Fruit fly (Drosophila melanogaster) whole organism, pupa: ENCODE results near the gene CG9331.

Experiments
- CG10348 ChIP-seq: fragments of 200-800 bp; sonication (Bioruptor generic); IDR thresholded peaks from 2 replicates; pipeline ENCODE4 v1.3.6; 2022; ENCODE audit warnings: missing biosample characterization, missing genetic modification characterization
- CG12605 ChIP-seq: fragments of 200-800 bp; sonication (Bioruptor generic); IDR thresholded peaks from 2 replicates; pipeline ENCODE4 v1.3.6; 2022; ENCODE audit warnings: missing biosample characterization, missing genetic modification characterization
- CG13204 ChIP-seq: fragments of 200-800 bp; sonication (Bioruptor generic); optimal IDR thresholded peaks from 2 replicates; lab custom pipeline; 2018; ENCODE audit warnings: missing biosample characterization, mild to moderate bottlenecking, missing genetic modification characterization, moderate library complexity
- CG14655 ChIP-seq: fragments of 200-800 bp; sonication (Bioruptor generic); optimal IDR thresholded peaks from 3 replicates; lab custom pipeline; 2017; ENCODE audit warnings: mild to moderate bottlenecking, missing biosample characterization, missing genetic modification reagents, missing genetic modification characterization
- CG15710 ChIP-seq: fragments of 200-800 bp; sonication (Bioruptor generic); optimal IDR thresholded peaks from 2 replicates; lab custom pipeline; 2018; ENCODE audit warnings: missing biosample characterization, mild to moderate bottlenecking, missing genetic modification characterization, moderate library complexity
- CG17806 ChIP-seq: fragments of 200-800 bp; sonication (Bioruptor generic); optimal IDR thresholded peaks from 2 replicates; lab custom pipeline; 2018; ENCODE audit warnings: missing biosample characterization, mild to moderate bottlenecking, missing genetic modification characterization, moderate library complexity
- CG32121 ChIP-seq: fragments of 200-800 bp; sonication (Bioruptor generic); IDR thresholded peaks from 2 replicates; pipeline ENCODE4 v1.3.6; 2022; ENCODE audit warnings: missing biosample characterization, missing genetic modification characterization
- CG34367 ChIP-seq: fragments of 200-800 bp; sonication (Bioruptor generic); optimal IDR thresholded peaks from 2 replicates; lab custom pipeline; 2018; ENCODE audit warnings: missing biosample characterization, mild to moderate bottlenecking, missing genetic modification characterization
- CG4496 ChIP-seq: fragments of 200-800 bp; sonication (Bioruptor generic); IDR thresholded peaks from 3 replicates; pipeline ENCODE4 v1.3.6; 2022; ENCODE audit warnings: missing biosample characterization, missing genetic modification characterization
- CG8159 ChIP-seq: fragments of 200-800 bp; sonication (Bioruptor generic); optimal IDR thresholded peaks from 3 replicates; lab custom pipeline; 2018; ENCODE audit warnings: missing biosample characterization, mild to moderate bottlenecking, missing genetic modification characterization, moderate library complexity
- CG8301 ChIP-seq: fragments of 200-800 bp; sonication (Bioruptor generic); optimal IDR thresholded peaks from 2 replicates; lab custom pipeline; 2018; ENCODE audit warnings: missing biosample characterization, mild to moderate bottlenecking, missing genetic modification characterization
- CG9948 ChIP-seq: fragments of 200-800 bp; sonication (Bioruptor generic); optimal IDR thresholded peaks from 2 replicates; lab custom pipeline; 2018; ENCODE audit warnings: missing biosample characterization, mild to moderate bottlenecking, missing genetic modification characterization, moderate library complexity
- D1 ChIP-seq: fragments of 200-800 bp; sonication (Bioruptor generic); optimal IDR thresholded peaks from 2 replicates; lab custom pipeline; 2018; ENCODE audit warnings: missing biosample characterization, mild to moderate bottlenecking, missing genetic modification characterization, moderate library complexity
- EcR ChIP-seq: fragments of 200-800 bp; sonication (Bioruptor generic); optimal IDR thresholded peaks from 3 replicates; lab custom pipeline; 2019; ENCODE audit warnings: missing biosample characterization, missing genetic modification characterization, mild to moderate bottlenecking, moderate library complexity, missing genetic modification reagents
- Ets98B ChIP-seq: fragments of 200-800 bp; sonication (Bioruptor generic); IDR thresholded peaks from 2 replicates; pipeline ENCODE4 v1.3.6; 2022; ENCODE audit warnings: missing biosample characterization, missing genetic modification characterization
- Pif1A ChIP-seq: fragments of 200-800 bp; sonication (Bioruptor generic); optimal IDR thresholded peaks from 3 replicates; lab custom pipeline; 2016; ENCODE audit warnings: missing biosample characterization, missing genetic modification characterization
- Pif1B ChIP-seq: fragments of 200-800 bp; sonication (Bioruptor generic); optimal IDR thresholded peaks from 3 replicates; lab custom pipeline; 2016; ENCODE audit warnings: missing biosample characterization, missing genetic modification characterization
- Snoo ChIP-seq: fragments of 200-800 bp; sonication (Bioruptor generic); optimal IDR thresholded peaks from 3 replicates; lab custom pipeline; 2017; ENCODE audit warnings: missing biosample characterization, mild to moderate bottlenecking, missing genetic modification characterization, inconsistent platforms
- fd96Ca ChIP-seq: fragments of 200-800 bp; sonication (Bioruptor generic); IDR thresholded peaks from 3 replicates; pipeline ENCODE4 v1.3.6; 2022; ENCODE audit warnings: missing biosample characterization, missing genetic modification characterization
- gl ChIP-seq: fragments of 200-800 bp; sonication (Bioruptor generic); optimal IDR thresholded peaks from 2 replicates; lab custom pipeline; 2018; ENCODE audit warnings: missing biosample characterization, mild to moderate bottlenecking, missing genetic modification characterization
- rn ChIP-seq: fragments of 200-800 bp; sonication (Bioruptor generic); IDR thresholded peaks from 2 replicates; pipeline ENCODE4 v1.3.6; 2022; ENCODE audit warnings: missing biosample characterization, missing genetic modification characterization

CG9331 gene

dm6 chr2L:20798351-20798777 lies 24.3 kb upstream of the CG9331 start:
- TF ChIP-seq Pif1B (GFP tag; lab: Kevin White, UChicago) = peak; percentile 0
- no peak for TF ChIP-seq CG8301
- TF ChIP-seq CG32121 (GFP tag; lab: Robert Waterston, UW) = no peak
- TF ChIP-seq fd96Ca (GFP tag; lab: Robert Waterston, UW) = no peak
- no peak for TF ChIP-seq Ets98B (GFP tag; lab: Robert Waterston, UW)
- TF ChIP-seq EcR = peak; percentile 76

- TF ChIP-seq CG9948 (tag; lab: Kevin White, UChicago) (peak; percentile 95), D1 (tag; lab: Kevin White, UChicago) (peak; percentile 81), CG8301 (peak; percentile 84), CG10348 (GFP tag; lab: Robert Waterston, UW) (no peak), CG14655 (GFP tag; lab: Kevin White, UChicago) (peak; percentile 86), Pif1B (GFP tag; lab: Kevin White, UChicago) (peak; percentile 92), CG4496 (GFP tag; lab: Robert Waterston, UW) (peak; percentile 90), CG32121 (GFP tag; lab: Robert Waterston, UW) (peak; percentile 70), CG8159 (tag; lab: Kevin White, UChicago) (peak; percentile 97), CG34367 (tag; lab: Kevin White, UChicago) (peak; percentile 96), gl (peak; percentile 96), Ets98B (GFP tag; lab: Robert Waterston, UW) (peak; percentile 73), rn (GFP tag; lab: Robert Waterston, UW) (peak; percentile 75), Snoo (peak; percentile 96), Pif1A (peak; percentile 95), CG13204 (peak; percentile 93), CG17806 (tag; lab: Kevin White, UChicago) (peak; percentile 97), EcR (peak; percentile 56), CG15710 (tag; lab: Kevin White, UChicago) (peak; percentile 97), fd96Ca (GFP tag; lab: Robert Waterston, UW) (peak; percentile 88), CG12605 (peak; percentile 70)
Measured at dm6 chr2L:20799991-20800897, 22.4 kb upstream of the CG9331 start.

dm6 chr2L:20801801-20802200 lies 20.8 kb upstream of the CG9331 start:
- TF ChIP-seq CG34367 (tag; lab: Kevin White, UChicago) (no peak), CG8301 (no peak), CG13204 (no peak), Snoo (no peak), Pif1B (GFP tag; lab: Kevin White, UChicago) (no peak), Ets98B (GFP tag; lab: Robert Waterston, UW) (no peak), EcR (no peak), gl (no peak), CG9948 (tag; lab: Kevin White, UChicago) (no peak), CG17806 (tag; lab: Kevin White, UChicago) (no peak), fd96Ca (GFP tag; lab: Robert Waterston, UW) (no peak), CG10348 (GFP tag; lab: Robert Waterston, UW) (no peak), CG4496 (GFP tag; lab: Robert Waterston, UW) (no peak), D1 (tag; lab: Kevin White, UChicago) (no peak)

- TF ChIP-seq Pif1B (GFP tag; lab: Kevin White, UChicago) (peak; percentile 74), CG17806 (tag; lab: Kevin White, UChicago) (peak; percentile 52), CG32121 (GFP tag; lab: Robert Waterston, UW) (peak; percentile 85), rn (GFP tag; lab: Robert Waterston, UW) (peak; percentile 81), CG34367 (tag; lab: Kevin White, UChicago) (no peak), CG9948 (tag; lab: Kevin White, UChicago) (peak; percentile 34), CG8301 (peak; percentile 74), CG12605 (peak; percentile 77), CG15710 (tag; lab: Kevin White, UChicago) (peak; percentile 52), Pif1A (peak; percentile 72), CG14655 (GFP tag; lab: Kevin White, UChicago) (peak; percentile 70), CG4496 (GFP tag; lab: Robert Waterston, UW) (peak; percentile 88), Snoo (peak; percentile 4), CG10348 (GFP tag; lab: Robert Waterston, UW) (peak; percentile 46; the same call in 1 of the 2 replicates), gl (no peak), Ets98B (GFP tag; lab: Robert Waterston, UW) (peak; percentile 92), D1 (tag; lab: Kevin White, UChicago) (no peak), EcR (no peak), CG8159 (tag; lab: Kevin White, UChicago) (peak; percentile 63), fd96Ca (GFP tag; lab: Robert Waterston, UW) (peak; percentile 94), CG13204 (no peak)
Measured at dm6 chr2L:20802204-20802603, 20.4 kb upstream of the CG9331 start.

dm6 chr2L:20802839-20803238 lies 19.8 kb upstream of the CG9331 start:
- TF ChIP-seq CG4496 (GFP tag; lab: Robert Waterston, UW) (peak; percentile 59; the same call in 1 of the 3 replicates), rn (GFP tag; lab: Robert Waterston, UW) (0 out of 2 replicates have a peak, but pooled peaks have one; percentile 17), CG14655 (GFP tag; lab: Kevin White, UChicago) (peak; percentile 6), CG9948 (tag; lab: Kevin White, UChicago) (peak; percentile 6), CG34367 (tag; lab: Kevin White, UChicago) (no peak), fd96Ca (GFP tag; lab: Robert Waterston, UW) (peak; percentile 48; the same call in 1 of the 3 replicates), CG15710 (tag; lab: Kevin White, UChicago) (no peak)
